Fruit fly (Drosophila melanogaster) whole organism, prepupa: ENCODE results near the gene Mal-B2.

Experiments used
- Blimp-1 ChIP-seq: fragments of 200-800 bp; sonication (Bioruptor generic); optimal IDR thresholded peaks from 3 replicates; lab custom pipeline; 2017; ENCODE audit warnings: missing biosample characterization, missing genetic modification characterization, mild to moderate bottlenecking, moderate library complexity, missing genetic modification reagents
- CG10631 ChIP-seq: fragments of 200-800 bp; sonication (Bioruptor generic); optimal IDR thresholded peaks from 2 replicates; lab custom pipeline; 2016; ENCODE audit warnings: missing biosample characterization, missing genetic modification characterization
- CG10669 ChIP-seq: fragments of 200-800 bp; sonication (Bioruptor generic); optimal IDR thresholded peaks from 3 replicates; lab custom pipeline; 2018; ENCODE audit warnings: missing biosample characterization, mild to moderate bottlenecking, missing genetic modification characterization, moderate library complexity
- CG11294 ChIP-seq: fragments of 200-800 bp; sonication (Bioruptor generic); IDR thresholded peaks from 2 replicates; pipeline ENCODE4 v1.3.6; 2022; ENCODE audit warnings: missing biosample characterization, missing genetic modification characterization
- CG11762 ChIP-seq: fragments of 200-800 bp; sonication (Bioruptor generic); optimal IDR thresholded peaks from 3 replicates; lab custom pipeline; 2016; ENCODE audit warnings: missing biosample characterization, missing genetic modification characterization; ENCODE audit not compliant: insufficient read depth
- CG11902 ChIP-seq: fragments of 200-800 bp; sonication (Bioruptor generic); optimal IDR thresholded peaks from 3 replicates; lab custom pipeline; 2016; ENCODE audit warnings: missing biosample characterization, missing genetic modification characterization
- CG1621 ChIP-seq: fragments of 200-800 bp; sonication (Bioruptor generic); optimal IDR thresholded peaks from 3 replicates; lab custom pipeline; 2018; ENCODE audit warnings: missing biosample characterization, mild to moderate bottlenecking, missing genetic modification characterization
- CG3032 ChIP-seq: fragments of 200-800 bp; optimal IDR thresholded peaks from 2 replicates; lab custom pipeline; 2019; ENCODE audit warnings: missing biosample characterization, mild to moderate bottlenecking, missing genetic modification characterization, moderate library complexity
- CG31627 ChIP-seq: fragments of 200-800 bp; sonication (Bioruptor generic); optimal IDR thresholded peaks from 3 replicates; lab custom pipeline; 2016; ENCODE audit warnings: missing biosample characterization, missing genetic modification characterization
- CG32006 ChIP-seq: fragments of 200-800 bp; sonication (Bioruptor generic); optimal IDR thresholded peaks from 3 replicates; lab custom pipeline; 2017; ENCODE audit warnings: missing biosample characterization, mild to moderate bottlenecking, missing genetic modification characterization
- CG34406 ChIP-seq: fragments of 200-800 bp; sonication (Bioruptor generic); optimal IDR thresholded peaks from 3 replicates; lab custom pipeline; 2016; ENCODE audit warnings: missing biosample characterization, missing genetic modification characterization
- CG3919 ChIP-seq: fragments of 200-800 bp; sonication (Bioruptor generic); optimal IDR thresholded peaks from 3 replicates; lab custom pipeline; 2016; ENCODE audit warnings: missing biosample characterization, missing genetic modification characterization
- CG4318 ChIP-seq: fragments of 200-800 bp; sonication (Bioruptor generic); optimal IDR thresholded peaks from 3 replicates; lab custom pipeline; 2017; ENCODE audit warnings: missing biosample characterization, mild to moderate bottlenecking, missing genetic modification characterization
- CG6163 ChIP-seq: fragments of 200-800 bp; sonication (Bioruptor generic); IDR thresholded peaks from 3 replicates; pipeline ENCODE4 v1.3.6; 2022; ENCODE audit warnings: missing biosample characterization, missing genetic modification characterization
- CG6276 ChIP-seq: fragments of 200-800 bp; sonication (Bioruptor generic); optimal IDR thresholded peaks from 2 replicates; lab custom pipeline; 2017; ENCODE audit warnings: missing biosample characterization, mild to moderate bottlenecking, missing genetic modification characterization
- CG6792 ChIP-seq: fragments of 200-800 bp; sonication (Bioruptor generic); optimal IDR thresholded peaks from 3 replicates; lab custom pipeline; 2016; ENCODE audit warnings: missing biosample characterization, missing genetic modification characterization
- CG6808 ChIP-seq: fragments of 200-800 bp; sonication (Bioruptor generic); optimal IDR thresholded peaks from 3 replicates; lab custom pipeline; 2017; ENCODE audit warnings: missing biosample characterization, missing genetic modification characterization, mild to moderate bottlenecking, moderate library complexity, missing genetic modification reagents
- CG6854 ChIP-seq: fragments of 200-800 bp; sonication (Bioruptor generic); optimal IDR thresholded peaks from 2 replicates; lab custom pipeline; 2017; ENCODE audit warnings: missing biosample characterization, mild to moderate bottlenecking, missing genetic modification characterization
- CG7368 ChIP-seq: fragments of 200-800 bp; sonication (Bioruptor generic); optimal IDR thresholded peaks from 3 replicates; lab custom pipeline; 2016; ENCODE audit warnings: missing biosample characterization, missing genetic modification characterization
- CG8319 ChIP-seq: fragments of 200-800 bp; sonication (Bioruptor generic); optimal IDR thresholded peaks from 3 replicates; lab custom pipeline; 2016; ENCODE audit warnings: missing biosample characterization, missing genetic modification characterization
- CG8632 ChIP-seq: fragments of 200-800 bp; sonication (Bioruptor generic); optimal IDR thresholded peaks from 3 replicates; lab custom pipeline; 2016; ENCODE audit warnings: missing biosample characterization, missing genetic modification characterization
- CG9139 ChIP-seq: fragments of 200-800 bp; sonication (Bioruptor generic); optimal IDR thresholded peaks from 3 replicates; lab custom pipeline; 2017; ENCODE audit warnings: missing biosample characterization, mild to moderate bottlenecking, missing genetic modification characterization
- Eip75B ChIP-seq: fragments of 200-800 bp; sonication (Bioruptor generic); optimal IDR thresholded peaks from 3 replicates; lab custom pipeline; 2016; ENCODE audit warnings: missing biosample characterization, missing genetic modification characterization
- Eip78C ChIP-seq: fragments of 200-800 bp; sonication (Bioruptor generic); peaks from one replicate; lab custom pipeline; 2016; ENCODE audit warnings: missing biosample characterization, missing genetic modification characterization
- Eip93F ChIP-seq: fragments of 200-800 bp; sonication (Bioruptor generic); optimal IDR thresholded peaks from 2 replicates; lab custom pipeline; 2016; ENCODE audit warnings: missing biosample characterization, mild to moderate bottlenecking, missing genetic modification characterization
- Ets21C ChIP-seq: fragments of 200-800 bp; sonication (Bioruptor generic); optimal IDR thresholded peaks from 3 replicates; lab custom pipeline; 2016; ENCODE audit warnings: missing biosample characterization, missing genetic modification characterization
- Ets96B ChIP-seq: fragments of 200-800 bp; optimal IDR thresholded peaks from 2 replicates; lab custom pipeline; 2019; ENCODE audit warnings: missing biosample characterization, mild to moderate bottlenecking, missing genetic modification characterization, moderate library complexity
- Gug ChIP-seq: fragments of 200-800 bp; sonication (Bioruptor generic); IDR thresholded peaks from 2 replicates; pipeline ENCODE4 v1.3.6; 2022; ENCODE audit warnings: missing biosample characterization, missing genetic modification characterization
- Hr38 ChIP-seq: sonication (Bioruptor generic); optimal IDR thresholded peaks from 2 replicates; lab custom pipeline; 2016; ENCODE audit warnings: missing biosample characterization, missing genetic modification characterization
- Hr39 ChIP-seq: fragments of 200-800 bp; sonication (Bioruptor generic); optimal IDR thresholded peaks from 2 replicates; lab custom pipeline; 2016; ENCODE audit warnings: missing biosample characterization, missing genetic modification characterization
- Hr4 ChIP-seq: fragments of 200-800 bp; sonication (Bioruptor generic); optimal IDR thresholded peaks from 3 replicates; lab custom pipeline; 2016; ENCODE audit warnings: missing biosample characterization, missing genetic modification characterization
- Lpt ChIP-seq: fragments of 200-800 bp; sonication (Bioruptor generic); optimal IDR thresholded peaks from 3 replicates; lab custom pipeline; 2016; ENCODE audit warnings: missing biosample characterization, missing genetic modification characterization
- Met ChIP-seq: fragments of 200-800 bp; sonication (Bioruptor generic); optimal IDR thresholded peaks from 3 replicates; lab custom pipeline; 2016; ENCODE audit warnings: missing biosample characterization, missing genetic modification characterization
- OdsH ChIP-seq: fragments of 200-800 bp; sonication (Bioruptor generic); optimal IDR thresholded peaks from 3 replicates; lab custom pipeline; 2016; ENCODE audit warnings: missing biosample characterization, missing genetic modification characterization
- Smox ChIP-seq: fragments of 200-800 bp; sonication (Bioruptor generic); optimal IDR thresholded peaks from 3 replicates; lab custom pipeline; 2016; ENCODE audit warnings: missing biosample characterization, missing genetic modification characterization
- Sox102F ChIP-seq: fragments of 200-800 bp; sonication (Bioruptor generic); optimal IDR thresholded peaks from 2 replicates; lab custom pipeline; 2016; ENCODE audit warnings: missing biosample characterization, mild to moderate bottlenecking, missing genetic modification characterization
- Sox14 ChIP-seq: fragments of 200-800 bp; sonication (Bioruptor generic); optimal IDR thresholded peaks from 3 replicates; lab custom pipeline; 2016; ENCODE audit warnings: missing biosample characterization, missing genetic modification characterization
- Sox15 ChIP-seq: fragments of 200-800 bp; sonication (Bioruptor generic); optimal IDR thresholded peaks from 3 replicates; lab custom pipeline; 2016; ENCODE audit warnings: missing biosample characterization, missing genetic modification characterization
- achi ChIP-seq: fragments of 200-800 bp; sonication (Bioruptor generic); optimal IDR thresholded peaks from 3 replicates; lab custom pipeline; 2016; ENCODE audit warnings: missing biosample characterization, missing genetic modification characterization
- cyc ChIP-seq: fragments of 200-800 bp; sonication (Bioruptor generic); optimal IDR thresholded peaks from 3 replicates; lab custom pipeline; 2016; ENCODE audit warnings: missing biosample characterization, missing genetic modification characterization
- dac ChIP-seq: fragments of 200-800 bp; sonication (Bioruptor generic); optimal IDR thresholded peaks from 2 replicates; lab custom pipeline; 2017; ENCODE audit warnings: missing biosample characterization, mild to moderate bottlenecking, missing genetic modification characterization
- dsx ChIP-seq: fragments of 200-800 bp; optimal IDR thresholded peaks from 3 replicates; lab custom pipeline; 2019; ENCODE audit warnings: missing biosample characterization, mild to moderate bottlenecking, missing genetic modification characterization, moderate library complexity; ENCODE audit not compliant: poor library complexity, severe bottlenecking
- eg ChIP-seq: fragments of 200-800 bp; sonication (Bioruptor generic); IDR thresholded peaks from 3 replicates; pipeline ENCODE4 v1.3.6; 2022; ENCODE audit warnings: missing biosample characterization, missing genetic modification characterization
- esn ChIP-seq: fragments of 200-800 bp; sonication (Bioruptor generic); optimal IDR thresholded peaks from 2 replicates; lab custom pipeline; 2016; ENCODE audit warnings: missing biosample characterization, mild to moderate bottlenecking, missing genetic modification characterization, moderate library complexity
- fd59A ChIP-seq: fragments of 200-800 bp; sonication (Bioruptor generic); optimal IDR thresholded peaks from 2 replicates; lab custom pipeline; 2017; ENCODE audit warnings: missing biosample characterization, mild to moderate bottlenecking, missing genetic modification characterization, missing genetic modification reagents
- fd85E ChIP-seq: fragments of 200-800 bp; sonication (Bioruptor generic); optimal IDR thresholded peaks from 3 replicates; lab custom pipeline; 2016; ENCODE audit warnings: missing biosample characterization, missing genetic modification characterization
- fkh ChIP-seq: fragments of 200-800 bp; sonication (Bioruptor generic); optimal IDR thresholded peaks from 3 replicates; lab custom pipeline; 2017; ENCODE audit warnings: missing biosample characterization, mild to moderate bottlenecking, missing genetic modification characterization, moderate library complexity
- lz ChIP-seq: fragments of 200-800 bp; sonication (Bioruptor generic); optimal IDR thresholded peaks from 3 replicates; lab custom pipeline; 2016; ENCODE audit warnings: missing biosample characterization, missing genetic modification characterization
- net ChIP-seq: fragments of 200-800 bp; sonication (Bioruptor generic); optimal IDR thresholded peaks from 3 replicates; lab custom pipeline; 2016; ENCODE audit warnings: missing biosample characterization, missing genetic modification characterization
- salr ChIP-seq, 2 experiments: fragments of 200-800 bp; sonication (Bioruptor generic); optimal IDR thresholded peaks; 3 replicates each; lab custom pipeline; 2016 to 2018; ENCODE audit warnings: missing biosample characterization in 2 of 2, missing genetic modification characterization in 2 of 2, mild to moderate bottlenecking in 1 of 2
- spab ChIP-seq: fragments of 200-800 bp; sonication (Bioruptor generic); optimal IDR thresholded peaks from 2 replicates; lab custom pipeline; 2017; ENCODE audit warnings: missing biosample characterization, mild to moderate bottlenecking, missing genetic modification characterization, missing genetic modification reagents
- topi ChIP-seq: fragments of 200-800 bp; sonication (Bioruptor generic); optimal IDR thresholded peaks from 3 replicates; lab custom pipeline; 2016; ENCODE audit warnings: missing biosample characterization, missing genetic modification characterization

Gene Mal-B2

DNA sequence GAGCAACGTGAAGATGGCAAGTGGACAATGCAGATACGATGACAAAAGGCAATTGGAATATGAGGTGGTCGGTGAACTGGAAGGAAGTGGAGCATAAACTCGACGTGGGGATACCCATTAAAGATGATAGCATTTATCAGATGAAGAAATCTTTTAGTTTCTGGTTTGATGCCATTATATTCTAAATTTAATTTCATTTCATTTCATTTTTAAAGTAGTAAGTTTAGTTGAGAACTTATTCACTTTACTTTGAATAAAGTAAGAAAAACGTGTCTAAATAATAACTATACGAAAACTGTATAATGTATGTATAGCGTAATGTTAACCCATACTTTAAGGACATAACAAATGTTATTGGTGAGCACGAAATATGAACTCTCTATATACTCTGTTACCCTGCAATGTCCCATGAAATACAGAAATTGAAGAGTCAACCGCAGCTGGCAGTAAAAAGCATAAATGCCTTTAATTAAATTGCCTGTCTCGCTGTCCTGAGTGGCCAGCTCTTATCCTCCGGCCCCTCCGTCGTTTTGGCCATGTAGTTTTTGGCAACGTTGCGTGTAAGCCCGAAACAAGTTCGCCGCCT lies 21.2 kb downstream of the Mal-B2 start:
- TF ChIP-seq CG31627 (GFP tag; lab: Kevin White, UChicago) (peak; percentile 50), CG11762 (GFP tag; lab: Kevin White, UChicago) (peak; percentile 16), topi (peak; percentile 74), lz (GFP tag; lab: Kevin White, UChicago) (peak; percentile 66), achi (GFP tag; lab: Kevin White, UChicago) (peak; percentile 52), CG11294 (no peak), salr (GFP tag; optimal IDR thresholded peaks at IDR 0.05; lab: Kevin White, UChicago) (peak in 1 of 2 experiments; percentile 5), net (GFP tag; lab: Kevin White, UChicago) (no peak), Eip75B (GFP tag; lab: Kevin White, UChicago) (peak; percentile 43), esn (GFP tag; lab: Kevin White, UChicago) (no peak), OdsH (GFP tag; lab: Kevin White, UChicago) (peak; percentile 49), Met (peak; percentile 64), Lpt (no peak), CG9139 (GFP tag; lab: Kevin White, UChicago) (no peak), fd59A (GFP tag; lab: Kevin White, UChicago) (peak; percentile 9), dac (GFP tag; lab: Kevin White, UChicago) (no peak), Gug (GFP tag; lab: Robert Waterston, UW) (no peak), CG34406 (GFP tag; lab: Kevin White, UChicago) (peak; percentile 62), Blimp-1 (no peak), Hr39 (GFP tag; lab: Kevin White, UChicago) (peak; percentile 51), Hr4 (GFP tag; lab: Kevin White, UChicago) (no peak), cyc (GFP tag; lab: Kevin White, UChicago) (peak; percentile 57), Hr38 (no peak), eg (GFP tag; lab: Robert Waterston, UW) (no peak), Smox (GFP tag; lab: Kevin White, UChicago) (peak; percentile 66), CG1621 (tag; lab: Kevin White, UChicago) (no peak), dsx (peak; percentile 28), CG6808 (GFP tag; lab: Kevin White, UChicago) (peak; percentile 41), Ets96B (tag; lab: Kevin White, UChicago) (peak; percentile 57), fd85E (GFP tag; lab: Kevin White, UChicago) (no peak), CG6792 (GFP tag; lab: Kevin White, UChicago) (peak; percentile 61), Sox14 (GFP tag; lab: Kevin White, UChicago) (peak; percentile 45), CG11902 (GFP tag; lab: Kevin White, UChicago) (peak; percentile 59), CG32006 (peak; percentile 11), CG8632 (peak; percentile 49), CG7368 (GFP tag; lab: Kevin White, UChicago) (no peak), CG10669 (GFP tag; lab: Kevin White, UChicago) (peak; percentile 39), CG8319 (GFP tag; lab: Kevin White, UChicago) (peak; percentile 25), fkh (GFP tag; lab: Kevin White, UChicago) (no peak), CG4318 (GFP tag; lab: Kevin White, UChicago) (no peak), Sox15 (GFP tag; lab: Kevin White, UChicago) (peak; percentile 24), CG3032 (tag; lab: Kevin White, UChicago) (peak; percentile 23), spab (GFP tag; lab: Kevin White, UChicago) (peak; percentile 41), Sox102F (GFP tag; lab: Kevin White, UChicago) (peak; percentile 68), CG6854 (GFP tag; lab: Kevin White, UChicago) (no peak), Ets21C (GFP tag; lab: Kevin White, UChicago) (peak; percentile 25), CG6163 (GFP tag; lab: Robert Waterston, UW) (no peak), CG10631 (peak; percentile 32), CG6276 (GFP tag; lab: Kevin White, UChicago) (no peak), CG3919 (peak; percentile 59), Eip93F (GFP tag; lab: Kevin White, UChicago) (no peak), Eip78C (GFP tag; lab: Kevin White, UChicago) (peak; percentile 93)
